Worm (Caenorhabditis elegans) whole organism, L1 larva: ENCODE results near the gene T04C12.7.
A peak's percentile ranks its signal among the peaks of the same experiment; 100 is the strongest.

ENCODE experiments used
- aha-1 ChIP-seq: fragments of 150-350 bp; optimal IDR thresholded peaks from 2 replicates; lab custom pipeline; 2014; ENCODE audit warnings: missing biosample characterization, missing genetic modification characterization
- alr-1 ChIP-seq: fragments of 200-800 bp; sonication (Bioruptor generic); optimal IDR thresholded peaks from 2 replicates; lab custom pipeline; 2018; ENCODE audit warnings: borderline replicate concordance, mild to moderate bottlenecking, missing genetic modification characterization, missing compliant biosample characterization
- ceh-82 ChIP-seq, 3 experiments: fragments of 150-350 bp in 1 of 3; sonication (generic microtip) in 2 of 3; optimal IDR thresholded peaks; 2 replicates each; lab custom pipeline; 2014 to 2017; ENCODE audit warnings: missing biosample characterization in 3 of 3, missing genetic modification characterization in 3 of 3
- ceh-90 ChIP-seq: sonication (generic microtip); optimal IDR thresholded peaks from 2 replicates; lab custom pipeline; 2016; ENCODE audit warnings: missing genetic modification characterization, missing compliant biosample characterization
- egl-27 ChIP-seq, 2 experiments: fragments of 150-350 bp in 1 of 2; sonication (generic microtip); optimal IDR thresholded peaks; 3 replicates each; lab custom pipeline; 2017 to 2018; ENCODE audit warnings: missing biosample characterization in 2 of 2, missing genetic modification characterization in 2 of 2, missing genetic modification reagents in 2 of 2
- nhr-20 ChIP-seq: sonication (generic microtip); optimal IDR thresholded peaks from 2 replicates; lab custom pipeline; 2016; ENCODE audit warnings: mild to moderate bottlenecking, missing genetic modification characterization, missing compliant biosample characterization
- snpc-4 ChIP-seq: fragments of 150-350 bp; optimal IDR thresholded peaks from 2 replicates; lab custom pipeline; 2014; ENCODE audit warnings: missing biosample characterization, missing genetic modification characterization
- sptf-1 ChIP-seq: fragments of 150-350 bp; optimal IDR thresholded peaks from 2 replicates; lab custom pipeline; 2014; ENCODE audit warnings: missing biosample characterization, missing genetic modification characterization
- zag-1 ChIP-seq: fragments of 150-350 bp; optimal IDR thresholded peaks from 2 replicates; lab custom pipeline; 2014; ENCODE audit warnings: missing biosample characterization, missing genetic modification characterization

ce11 chrV:11076403-11076802 lies 22.5 kb downstream of the T04C12.7 start:
- no peak for TF ChIP-seq egl-27 (tag; optimal IDR thresholded peaks at IDR 0.05; lab: Kevin White, UChicago)
- peak; percentile 34 for TF ChIP-seq nhr-20 (tag; lab: Kevin White, UChicago)
- no peak for TF ChIP-seq aha-1 (tag; lab: Kevin White, UChicago)
- TF ChIP-seq ceh-90, result no peak
- TF ChIP-seq alr-1 (tag; lab: Kevin White, UChicago), result no peak
- no peak for TF ChIP-seq snpc-4 (tag; lab: Kevin White, UChicago)
- no peak for TF ChIP-seq zag-1 (tag; lab: Kevin White, UChicago)
- no peak for TF ChIP-seq sptf-1 (tag; lab: Kevin White, UChicago)
- no peak for TF ChIP-seq ceh-82 (tag; optimal IDR thresholded peaks at IDR 0.05; lab: Kevin White, UChicago)
